Fruit fly (Drosophila melanogaster): ENCODE measurements around the gene CG1316.

- TF ChIP-seq insv (optimal IDR thresholded peaks at IDR 0.05), result no peak
- TF ChIP-seq psq (optimal IDR thresholded peaks at IDR 0.05), result no peak
- TF ChIP-seq Myc (optimal IDR thresholded peaks at IDR 0.05), result no peak
- no peak for TF ChIP-seq h (optimal IDR thresholded peaks at IDR 0.05)
- no peak for TF ChIP-seq Sin3A (optimal IDR thresholded peaks at IDR 0.05)
- no peak for TF ChIP-seq ttk (optimal IDR thresholded peaks at IDR 0.05)
Measured at dm6 chr3L:4236097-4236572, 47.5 kb upstream of the CG1316 start, which contains the start of gene ImpL2.

Data from Kc167 (cell line).